Worm (Caenorhabditis elegans): ENCODE data around the gene C14A6.3.

C14A6.3 gene

DNA sequence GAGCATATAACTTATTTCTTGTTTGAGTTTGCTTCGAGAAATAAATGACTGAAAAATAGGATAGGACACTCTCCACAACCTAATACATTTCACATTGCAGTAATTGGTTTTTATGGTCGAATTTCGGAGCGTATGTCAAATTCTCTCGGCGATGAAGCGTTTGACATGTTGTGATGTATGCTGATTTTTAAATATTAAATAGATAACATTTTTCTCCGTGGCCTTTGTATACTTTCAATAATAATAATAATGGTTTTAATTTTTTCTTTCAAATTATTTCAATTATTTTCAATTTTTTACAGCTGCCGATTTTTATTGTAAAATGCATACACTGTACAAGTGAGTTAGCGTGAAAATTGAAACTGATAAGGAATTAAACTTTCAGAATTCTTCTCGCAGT, at the start of gene C14A6.3:
TSS of gene C14A6.3 (plus strand) at position 301 of the 400 bp plus-strand sequence.
- TF ChIP-seq odd-2 (tag; optimal IDR thresholded peaks at IDR 0.05) (no peak), tbx-7 (tag; optimal IDR thresholded peaks at IDR 0.05) (no peak), fax-1 (tag; optimal IDR thresholded peaks at IDR 0.05) (no peak), K09A11.1 (tag; optimal IDR thresholded peaks at IDR 0.05; ENCODE audit: insufficient read depth) (no peak), madf-2 (tag; optimal IDR thresholded peaks at IDR 0.05) (no peak), ceh-22 (tag; optimal IDR thresholded peaks at IDR 0.05) (no peak), ztf-16 (tag; optimal IDR thresholded peaks at IDR 0.05) (no peak), zip-5 (tag; optimal IDR thresholded peaks at IDR 0.05) (no peak), hlh-30 (tag; optimal IDR thresholded peaks at IDR 0.05; ENCODE audit: insufficient read depth) (no peak), ceh-6 (GFP tag; optimal IDR thresholded peaks at IDR 0.05) (no peak), sox-2 (GFP tag; IDR thresholded peaks at IDR 0.05) (no peak), dve-1 (tag; optimal IDR thresholded peaks at IDR 0.05) (no peak), gmeb-2 (tag; optimal IDR thresholded peaks at IDR 0.05) (no peak), dmd-4 (tag; optimal IDR thresholded peaks at IDR 0.05; ENCODE audit: borderline replicate concordance) (no peak), hlh-8 (tag; optimal IDR thresholded peaks at IDR 0.05) (no peak), sox-4 (tag; optimal IDR thresholded peaks at IDR 0.05) (no peak), ceh-45 (GFP tag; IDR thresholded peaks at IDR 0.05) (no peak)

- TF ChIP-seq ceh-24 (tag; optimal IDR thresholded peaks at IDR 0.05) (no peak), ref-2 (tag; optimal IDR thresholded peaks at IDR 0.05) (no peak), pha-2 (tag; optimal IDR thresholded peaks at IDR 0.05) (no peak), hlh-6 (tag; optimal IDR thresholded peaks at IDR 0.05) (no peak), elt-4 (tag; optimal IDR thresholded peaks at IDR 0.05) (no peak), che-1 (tag; optimal IDR thresholded peaks at IDR 0.05) (no peak), ttx-3 (tag; optimal IDR thresholded peaks at IDR 0.05) (no peak)
These were observed 47.8 kb upstream of the C14A6.3 start, which contains the start of gene par-4 for ce11 chrV:18098387-18098786. Gene par-4 (plus strand): TSS chrV:18098687.

DNA sequence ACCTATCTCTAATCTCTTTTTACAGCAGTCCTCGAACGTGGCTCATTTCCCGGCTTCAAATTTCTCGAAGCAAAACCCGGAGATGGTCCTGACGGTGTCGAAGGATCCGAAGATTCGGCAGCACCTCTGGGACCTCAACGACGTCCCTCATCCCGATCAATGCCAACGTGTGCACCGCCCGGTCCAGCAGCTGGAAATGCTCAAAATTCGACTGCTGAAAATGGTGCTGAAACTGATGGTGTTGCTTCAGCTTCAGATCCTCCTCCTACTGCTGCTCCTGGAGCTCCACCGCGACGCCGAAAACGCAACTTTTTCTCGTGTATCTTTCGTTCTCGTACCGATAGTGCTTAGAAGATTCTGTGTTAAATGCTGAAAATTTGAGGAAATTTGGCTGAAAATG, 40.1 kb upstream of the C14A6.3 start:
- TF ChIP-seq F13H6.1 (tag; optimal IDR thresholded peaks at IDR 0.05) (no peak), ceh-48 (tag; optimal IDR thresholded peaks at IDR 0.05) (no peak), tbx-7 (tag; optimal IDR thresholded peaks at IDR 0.05) (no peak), ceh-24 (tag; optimal IDR thresholded peaks at IDR 0.05) (no peak), ceh-45 (GFP tag; IDR thresholded peaks at IDR 0.05) (no peak), tbx-2 (tag; optimal IDR thresholded peaks at IDR 0.05) (no peak), hlh-6 (tag; optimal IDR thresholded peaks at IDR 0.05) (no peak), pha-2 (tag; optimal IDR thresholded peaks at IDR 0.05) (no peak), nhr-232 (tag; optimal IDR thresholded peaks at IDR 0.05) (no peak)

DNA sequence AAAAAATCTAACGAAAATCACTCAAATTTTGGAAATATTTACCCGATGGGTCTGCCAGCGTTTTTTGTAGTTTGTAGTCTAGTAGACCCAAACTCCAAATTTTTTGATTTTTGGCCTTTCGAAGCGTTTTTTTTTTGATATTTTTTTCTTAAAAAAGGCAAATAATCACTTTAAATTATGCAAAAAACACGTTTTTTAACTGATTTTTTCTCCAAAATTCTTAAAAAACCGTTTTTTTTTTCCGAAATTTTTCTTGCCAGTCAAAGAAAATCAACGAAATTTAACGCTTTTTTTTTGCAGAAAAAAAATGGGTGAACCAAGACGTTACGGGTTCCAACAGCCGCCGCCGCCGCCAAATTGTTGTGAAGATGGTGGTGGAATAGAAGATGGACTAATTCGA, 38.2 kb upstream of the C14A6.3 start, which contains the start of gene Y37H2A.1:
TSS of gene Y37H2A.1 (plus strand) at position 301 of the 400 bp plus-strand sequence.
- no peak for TF ChIP-seq che-1 (tag; optimal IDR thresholded peaks at IDR 0.05)
- no peak for TF ChIP-seq ahr-1 (tag; optimal IDR thresholded peaks at IDR 0.05)
- TF ChIP-seq ceh-31 (tag; optimal IDR thresholded peaks at IDR 0.05), result no peak
- TF ChIP-seq zip-5 (tag; optimal IDR thresholded peaks at IDR 0.05), result no peak
- no peak for TF ChIP-seq ceh-18 (tag; optimal IDR thresholded peaks at IDR 0.05)
- TF ChIP-seq hlh-15 (tag; optimal IDR thresholded peaks at IDR 0.05), result no peak
- no peak for TF ChIP-seq ceh-45 (GFP tag; IDR thresholded peaks at IDR 0.05)

- TF ChIP-seq zip-5 (tag; optimal IDR thresholded peaks at IDR 0.05), result no peak
- no peak for TF ChIP-seq pha-4 (tag; optimal IDR thresholded peaks at IDR 0.05)
- no peak for TF ChIP-seq K02D7.2 (tag; optimal IDR thresholded peaks at IDR 0.05)
- no peak for TF ChIP-seq Y22D7AL.16 (tag; optimal IDR thresholded peaks at IDR 0.05)
- no peak for TF ChIP-seq fkh-6 (tag; optimal IDR thresholded peaks at IDR 0.05)
- no peak for TF ChIP-seq madf-2 (tag; optimal IDR thresholded peaks at IDR 0.05)
- TF ChIP-seq gmeb-2 (tag; optimal IDR thresholded peaks at IDR 0.05), result no peak
- no peak for TF ChIP-seq ceh-24 (tag; optimal IDR thresholded peaks at IDR 0.05)
- TF ChIP-seq ets-4 (tag; optimal IDR thresholded peaks at IDR 0.05), result no peak
- TF ChIP-seq ceh-34 (tag; optimal IDR thresholded peaks at IDR 0.05), result no peak
- TF ChIP-seq ama-1 (optimal IDR thresholded peaks at IDR 0.05), result no peak
- TF ChIP-seq mec-3 (tag; optimal IDR thresholded peaks at IDR 0.05; ENCODE audit: borderline replicate concordance), result no peak
- TF ChIP-seq ceh-22 (tag; optimal IDR thresholded peaks at IDR 0.05), result no peak
- no peak for TF ChIP-seq ceh-30 (tag; optimal IDR thresholded peaks at IDR 0.05)
- TF ChIP-seq hlh-6 (tag; optimal IDR thresholded peaks at IDR 0.05), result no peak
- no peak for TF ChIP-seq dve-1 (tag; optimal IDR thresholded peaks at IDR 0.05)
- TF ChIP-seq sdc-2 (tag; optimal IDR thresholded peaks at IDR 0.05), result no peak
- no peak for TF ChIP-seq pag-3 (tag; optimal IDR thresholded peaks at IDR 0.05; ENCODE audit: borderline replicate concordance)
- no peak for TF ChIP-seq eyg-1 (tag; optimal IDR thresholded peaks at IDR 0.05)
These were observed 36.7 kb upstream of the C14A6.3 start for ce11 chrV:18109449-18109848.

Measured in whole organism, late embryonic.